Fruit fly (Drosophila melanogaster) whole organism, embryonic: Measurements from ENCODE around the gene Ctu2.

Experiments
- Ada2b ChIP-seq: fragments of 200-800 bp; sonication (Bioruptor generic); IDR thresholded peaks from 2 replicates; pipeline ENCODE4 v1.3.6; 2022; ENCODE audit warnings: missing biosample characterization, missing genetic modification characterization
- Adf1 ChIP-seq: fragments of 200-800 bp; sonication (Bioruptor generic); IDR thresholded peaks from 2 replicates; pipeline ENCODE4 v1.3.6; 2022; ENCODE audit warnings: missing biosample characterization, missing genetic modification characterization
- Aef1 ChIP-seq: fragments of 200-800 bp; sonication (Bioruptor generic); IDR thresholded peaks from 3 replicates; pipeline ENCODE4 v1.3.6; 2022; ENCODE audit warnings: missing biosample characterization, missing genetic modification characterization
- Atf3 ChIP-seq: fragments of 200-800 bp; sonication (Bioruptor generic); optimal IDR thresholded peaks from 3 replicates; lab custom pipeline; 2016; ENCODE audit warnings: missing biosample characterization, missing genetic modification characterization
- Atf6 ChIP-seq: fragments of 200-800 bp; sonication (Bioruptor generic); IDR thresholded peaks from 2 replicates; pipeline ENCODE4 v1.3.6; 2022; ENCODE audit warnings: missing biosample characterization, missing genetic modification characterization
- CG10979 ChIP-seq: fragments of 200-800 bp; sonication (Bioruptor generic); optimal IDR thresholded peaks from 2 replicates; lab custom pipeline; 2018; ENCODE audit warnings: missing biosample characterization, mild to moderate bottlenecking, missing genetic modification characterization, moderate library complexity
- CG11456 ChIP-seq: fragments of 200-800 bp; sonication (Bioruptor generic); IDR thresholded peaks from 3 replicates; pipeline ENCODE4 v1.3.6; 2022; ENCODE audit warnings: missing biosample characterization, missing genetic modification characterization
- CG11723 ChIP-seq: fragments of 200-800 bp; sonication (Bioruptor generic); optimal IDR thresholded peaks from 2 replicates; lab custom pipeline; 2017; ENCODE audit warnings: missing biosample characterization, mild to moderate bottlenecking, missing genetic modification characterization
- CG13287 ChIP-seq: fragments of 200-800 bp; sonication (Bioruptor generic); IDR thresholded peaks from 2 replicates; pipeline ENCODE4 v1.3.6; 2022; ENCODE audit warnings: missing biosample characterization, missing genetic modification characterization; ENCODE audit not compliant: partially characterized antibody
- CG16779 ChIP-seq: fragments of 200-800 bp; sonication (Bioruptor generic); IDR thresholded peaks from 2 replicates; pipeline ENCODE4 v1.3.6; 2022; ENCODE audit warnings: missing biosample characterization, missing genetic modification characterization
- CG16815 ChIP-seq: fragments of 200-800 bp; sonication (Bioruptor generic); optimal IDR thresholded peaks from 3 replicates; lab custom pipeline; 2017; ENCODE audit warnings: missing biosample characterization, mild to moderate bottlenecking, missing genetic modification characterization
- CG18262 ChIP-seq: fragments of 200-800 bp; optimal IDR thresholded peaks from 3 replicates; lab custom pipeline; 2019; ENCODE audit warnings: missing biosample characterization, mild to moderate bottlenecking, missing genetic modification characterization, moderate library complexity
- CG18764 ChIP-seq: fragments of 200-800 bp; sonication (Bioruptor generic); optimal IDR thresholded peaks from 3 replicates; lab custom pipeline; 2016; ENCODE audit warnings: missing biosample characterization, missing genetic modification characterization
- CG30431 ChIP-seq: fragments of 200-800 bp; sonication (Bioruptor generic); optimal IDR thresholded peaks from 2 replicates; lab custom pipeline; 2017; ENCODE audit warnings: missing biosample characterization, missing genetic modification characterization
- CG5180 ChIP-seq: fragments of 200-800 bp; sonication (Bioruptor generic); optimal IDR thresholded peaks from 3 replicates; lab custom pipeline; 2017; ENCODE audit warnings: missing biosample characterization, missing genetic modification characterization, mild to moderate bottlenecking, moderate library complexity, missing genetic modification reagents
- CG6813 ChIP-seq: fragments of 200-800 bp; sonication (Bioruptor generic); optimal IDR thresholded peaks from 2 replicates; lab custom pipeline; 2017; ENCODE audit warnings: missing biosample characterization, missing genetic modification characterization, mild to moderate bottlenecking, moderate library complexity, missing genetic modification reagents
- CG7357 ChIP-seq: fragments of 200-800 bp; sonication (Bioruptor generic); IDR thresholded peaks from 3 replicates; pipeline ENCODE4 v1.3.6; 2022; ENCODE audit warnings: missing biosample characterization, missing genetic modification characterization
- CG8281 ChIP-seq: fragments of 200-800 bp; sonication (Bioruptor generic); optimal IDR thresholded peaks from 2 replicates; lab custom pipeline; 2018; ENCODE audit warnings: missing biosample characterization, mild to moderate bottlenecking, missing genetic modification characterization, moderate library complexity
- CG8478 ChIP-seq: fragments of >200 bp; optimal IDR thresholded peaks from 2 replicates; lab custom pipeline; 2018
- CG8944 ChIP-seq: fragments of 200-800 bp; sonication (Bioruptor generic); optimal IDR thresholded peaks from 3 replicates; lab custom pipeline; 2016; ENCODE audit warnings: missing biosample characterization, missing genetic modification characterization
- CG9727 ChIP-seq: fragments of 200-800 bp; sonication (Bioruptor generic); optimal IDR thresholded peaks from 3 replicates; lab custom pipeline; 2017; ENCODE audit warnings: missing biosample characterization, mild to moderate bottlenecking, missing genetic modification characterization
- CkIIα-i1 ChIP-seq: fragments of 200-800 bp; sonication (Bioruptor generic); IDR thresholded peaks from 2 replicates; pipeline ENCODE4 v1.3.6; 2022; ENCODE audit warnings: missing biosample characterization, missing genetic modification characterization
- CoRest ChIP-seq: fragments of 200-800 bp; sonication (Bioruptor generic); optimal IDR thresholded peaks from 3 replicates; lab custom pipeline; 2018; ENCODE audit warnings: missing biosample characterization, mild to moderate bottlenecking, missing genetic modification characterization, moderate library complexity
- Dip2 ChIP-seq: fragments of 200-800 bp; sonication (Bioruptor generic); IDR thresholded peaks from 2 replicates; pipeline ENCODE4 v1.3.6; 2022; ENCODE audit warnings: missing biosample characterization, missing genetic modification characterization
- Drgx ChIP-seq: fragments of 200-800 bp; sonication (Bioruptor generic); IDR thresholded peaks from 2 replicates; pipeline ENCODE4 v1.3.6; 2022; ENCODE audit warnings: missing biosample characterization, missing genetic modification characterization
- Ets97D ChIP-seq: fragments of 200-800 bp; sonication (Bioruptor generic); optimal IDR thresholded peaks from 3 replicates; lab custom pipeline; 2016; ENCODE audit warnings: missing biosample characterization, missing genetic modification characterization
- HLH3B ChIP-seq: fragments of 200-800 bp; sonication (Bioruptor generic); IDR thresholded peaks from 2 replicates; pipeline ENCODE4 v1.3.6; 2022; ENCODE audit warnings: missing biosample characterization, missing genetic modification characterization
- MBD-R2 ChIP-seq: fragments of 200-800 bp; sonication (Bioruptor generic); IDR thresholded peaks from 2 replicates; pipeline ENCODE4 v1.3.6; 2022; ENCODE audit warnings: missing biosample characterization, missing genetic modification characterization
- Oli ChIP-seq: fragments of 200-800 bp; sonication (Bioruptor generic); optimal IDR thresholded peaks from 2 replicates; lab custom pipeline; 2018; ENCODE audit warnings: missing biosample characterization, mild to moderate bottlenecking, missing genetic modification characterization, moderate library complexity
- Opbp ChIP-seq: fragments of 200-800 bp; sonication (Bioruptor generic); IDR thresholded peaks from 3 replicates; pipeline ENCODE4 v1.3.6; 2022; ENCODE audit warnings: missing biosample characterization, missing genetic modification characterization; ENCODE audit not compliant: partially characterized antibody
- Poxn ChIP-seq: fragments of 200-800 bp; sonication (Bioruptor generic); IDR thresholded peaks from 2 replicates; pipeline ENCODE4 v1.3.6; 2022; ENCODE audit warnings: missing biosample characterization, missing genetic modification characterization
- Ptx1 ChIP-seq: fragments of 200-800 bp; sonication (Bioruptor generic); IDR thresholded peaks from 2 replicates; pipeline ENCODE4 v1.3.6; 2022; ENCODE audit warnings: missing biosample characterization, missing genetic modification characterization
- YL-1 ChIP-seq: fragments of 200-800 bp; sonication (Bioruptor generic); optimal IDR thresholded peaks from 3 replicates; lab custom pipeline; 2017; ENCODE audit warnings: missing biosample characterization, mild to moderate bottlenecking, missing genetic modification characterization
- ac ChIP-seq: fragments of 200-800 bp; sonication (Bioruptor generic); optimal IDR thresholded peaks from 3 replicates; lab custom pipeline; 2017; ENCODE audit warnings: missing biosample characterization, mild to moderate bottlenecking, missing genetic modification characterization
- bowl ChIP-seq: fragments of 200-800 bp; sonication (Bioruptor generic); IDR thresholded peaks from 2 replicates; pipeline ENCODE4 v1.3.6; 2022; ENCODE audit warnings: missing biosample characterization, missing genetic modification characterization
- cad ChIP-seq: fragments of >200 bp; optimal IDR thresholded peaks from 2 replicates; lab custom pipeline; 2017; ENCODE audit warnings: missing biosample characterization, missing genetic modification characterization
- cg ChIP-seq: fragments of 200-800 bp; sonication (Bioruptor generic); optimal IDR thresholded peaks from 3 replicates; lab custom pipeline; 2019; ENCODE audit warnings: missing biosample characterization, mild to moderate bottlenecking, missing genetic modification characterization, moderate library complexity
- crol ChIP-seq: fragments of 200-800 bp; sonication (Bioruptor generic); IDR thresholded peaks from 2 replicates; pipeline ENCODE4 v1.3.6; 2022; ENCODE audit warnings: missing biosample characterization, missing genetic modification characterization
- da ChIP-seq: fragments of 200-800 bp; sonication (Bioruptor generic); optimal IDR thresholded peaks from 2 replicates; lab custom pipeline; 2016; ENCODE audit warnings: missing biosample characterization, missing genetic modification characterization
- fru ChIP-seq: fragments of >200 bp; optimal IDR thresholded peaks from 2 replicates; lab custom pipeline; 2017
- ftz-f1 ChIP-seq: fragments of 200-800 bp; sonication (Bioruptor generic); optimal IDR thresholded peaks from 2 replicates; lab custom pipeline; 2016; ENCODE audit warnings: missing biosample characterization, missing genetic modification characterization
- gem ChIP-seq: fragments of 200-800 bp; sonication (Bioruptor generic); optimal IDR thresholded peaks from 2 replicates; lab custom pipeline; 2019; ENCODE audit warnings: missing biosample characterization, mild to moderate bottlenecking, missing genetic modification characterization, moderate library complexity
- gfzf ChIP-seq: fragments of 200-800 bp; sonication (Bioruptor generic); optimal IDR thresholded peaks from 2 replicates; lab custom pipeline; 2016; ENCODE audit warnings: missing biosample characterization, mild to moderate bottlenecking, missing genetic modification characterization, moderate library complexity
- hb ChIP-seq: fragments of 200-800 bp; sonication (Bioruptor generic); IDR thresholded peaks from 3 replicates; pipeline ENCODE4 v1.3.6; 2022; ENCODE audit warnings: missing biosample characterization, missing genetic modification characterization; ENCODE audit not compliant: partially characterized antibody
- hbn ChIP-seq: fragments of 200-800 bp; sonication (Bioruptor generic); IDR thresholded peaks from 2 replicates; pipeline ENCODE4 v1.3.6; 2022; ENCODE audit warnings: missing biosample characterization, missing genetic modification characterization; ENCODE audit not compliant: partially characterized antibody
- jing ChIP-seq: fragments of 200-800 bp; sonication (Bioruptor generic); optimal IDR thresholded peaks from 2 replicates; lab custom pipeline; 2018; ENCODE audit warnings: missing biosample characterization, mild to moderate bottlenecking, missing genetic modification characterization
- nau ChIP-seq: fragments of 200-800 bp; sonication (Bioruptor generic); optimal IDR thresholded peaks from 3 replicates; lab custom pipeline; 2017; ENCODE audit warnings: missing biosample characterization, mild to moderate bottlenecking, missing genetic modification characterization, missing genetic modification reagents
- nmo ChIP-seq: fragments of 200-800 bp; sonication (Bioruptor generic); optimal IDR thresholded peaks from 2 replicates; lab custom pipeline; 2018; ENCODE audit warnings: missing biosample characterization, mild to moderate bottlenecking, missing genetic modification characterization, moderate library complexity
- oc ChIP-seq: fragments of 200-800 bp; sonication (Bioruptor generic); optimal IDR thresholded peaks from 2 replicates; lab custom pipeline; 2018; ENCODE audit warnings: missing biosample characterization, mild to moderate bottlenecking, missing genetic modification characterization, moderate library complexity
- row ChIP-seq: fragments of 200-800 bp; sonication (Bioruptor generic); IDR thresholded peaks from 3 replicates; pipeline ENCODE4 v1.3.6; 2022; ENCODE audit warnings: missing biosample characterization, missing genetic modification characterization
- tin ChIP-seq: fragments of 200-800 bp; sonication (Bioruptor generic); optimal IDR thresholded peaks from 3 replicates; lab custom pipeline; 2016; ENCODE audit warnings: missing biosample characterization, missing genetic modification characterization
- trem ChIP-seq: fragments of 200-800 bp; optimal IDR thresholded peaks from 3 replicates; lab custom pipeline; 2019; ENCODE audit warnings: missing biosample characterization, mild to moderate bottlenecking, missing genetic modification characterization, moderate library complexity

Ctu2 gene

DNA sequence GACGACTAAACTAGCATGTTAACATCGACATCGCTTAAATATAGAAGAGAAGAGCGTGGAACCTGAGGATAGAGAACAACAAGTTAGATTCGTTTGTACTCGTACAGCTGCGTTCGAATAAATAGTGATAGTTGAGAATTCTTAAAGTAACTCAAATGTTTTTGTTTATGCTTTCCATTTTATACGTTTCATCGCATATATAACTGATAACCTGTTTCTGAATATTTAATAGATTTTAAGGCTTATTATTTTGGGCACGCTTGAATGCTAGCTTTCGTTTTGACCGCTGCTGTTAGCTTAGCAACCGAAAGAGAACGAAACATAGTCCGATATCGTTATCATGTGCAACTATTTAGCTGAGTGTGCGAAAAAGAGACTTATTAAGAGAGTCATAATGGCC lies 35.3 kb upstream of the Ctu2 start (continued):
- TF ChIP-seq CG8944 (GFP tag; lab: Kevin White, UChicago): peak; percentile 87
- no peak for TF ChIP-seq gfzf (GFP tag; lab: Kevin White, UChicago)
- peak; percentile 91 for TF ChIP-seq nmo (GFP tag; lab: Kevin White, UChicago)
- TF ChIP-seq CG13287 (GFP tag; lab: Robert Waterston, UW): peak; percentile 58; the same call in 1 of the 2 replicates
- TF ChIP-seq Oli (tag; lab: Kevin White, UChicago): peak; percentile 92
- peak; percentile 98 for TF ChIP-seq MBD-R2 (GFP tag; lab: Robert Waterston, UW)
- no peak for TF ChIP-seq nau (GFP tag; lab: Kevin White, UChicago)
- peak; percentile 50 for TF ChIP-seq trem (tag; lab: Kevin White, UChicago)
- no peak for TF ChIP-seq CG8478 (lab: Kevin White, UChicago)
- TF ChIP-seq tin: peak; percentile 90
- peak; percentile 97 for TF ChIP-seq Ada2b (GFP tag; lab: Robert Waterston, UW)
- TF ChIP-seq Dip2 (GFP tag; lab: Robert Waterston, UW): peak; percentile 21; the same call in 1 of the 2 replicates
- no peak for TF ChIP-seq cg
- peak; percentile 95 for TF ChIP-seq CG9727
- TF ChIP-seq ac (GFP tag; lab: Kevin White, UChicago): peak; percentile 23
- peak; percentile 83 for TF ChIP-seq oc (tag; lab: Kevin White, UChicago)
- TF ChIP-seq CG10979 (tag; lab: Kevin White, UChicago): peak; percentile 78
- TF ChIP-seq CoRest (tag; lab: Kevin White, UChicago): peak; percentile 96
- no peak for TF ChIP-seq CG5180 (GFP tag; lab: Kevin White, UChicago)
- no peak for TF ChIP-seq hbn
- peak; percentile 85 for TF ChIP-seq Atf3 (GFP tag; lab: Kevin White, UChicago)
- peak; percentile 95 for TF ChIP-seq CG6813 (GFP tag; lab: Kevin White, UChicago)
- peak; percentile 87 for TF ChIP-seq CG11723 (GFP tag; lab: Kevin White, UChicago)
- TF ChIP-seq Drgx: peak; percentile 99
- peak; percentile 88 for TF ChIP-seq CG7357 (GFP tag; lab: Robert Waterston, UW)
- TF ChIP-seq CG18262 (tag; lab: Kevin White, UChicago): peak; percentile 83
- TF ChIP-seq HLH3B (GFP tag; lab: Robert Waterston, UW): peak; percentile 95
- peak; percentile 70 for TF ChIP-seq CG30431 (GFP tag; lab: Kevin White, UChicago)
- peak; percentile 96 for TF ChIP-seq Poxn (GFP tag; lab: Robert Waterston, UW)
- peak; percentile 59 for TF ChIP-seq ftz-f1 (GFP tag; lab: Kevin White, UChicago)
- peak; percentile 84 for TF ChIP-seq Ets97D
- TF ChIP-seq CkIIα-i1 (GFP tag; lab: Robert Waterston, UW): peak; percentile 83
- TF ChIP-seq da: peak; percentile 78
- no peak for TF ChIP-seq fru
- TF ChIP-seq row: peak; percentile 98
- TF ChIP-seq CG18764: peak; percentile 79
- peak; percentile 80 for TF ChIP-seq CG8281 (tag; lab: Kevin White, UChicago)
- TF ChIP-seq gem: peak; percentile 97
- peak; percentile 77; the same call in 1 of the 2 replicates for TF ChIP-seq bowl (GFP tag; lab: Robert Waterston, UW)
- TF ChIP-seq CG11456 (GFP tag; lab: Robert Waterston, UW): peak; percentile 98
- no peak for TF ChIP-seq Opbp (GFP tag; lab: Robert Waterston, UW)
- TF ChIP-seq CG16815 (GFP tag; lab: Kevin White, UChicago): peak; percentile 85
- peak; percentile 98 for TF ChIP-seq CG16779 (GFP tag; lab: Robert Waterston, UW)
- peak; percentile 96 for TF ChIP-seq Aef1 (GFP tag; lab: Robert Waterston, UW)
- TF ChIP-seq hb (GFP tag; lab: Robert Waterston, UW): no peak
- TF ChIP-seq Adf1 (GFP tag; lab: Robert Waterston, UW): peak; percentile 90
- peak; percentile 67 for TF ChIP-seq jing (GFP tag; lab: Kevin White, UChicago)
- peak; percentile 74 for TF ChIP-seq YL-1 (GFP tag; lab: Kevin White, UChicago)
- peak; percentile 46; the same call in 1 of the 2 replicates for TF ChIP-seq crol
- TF ChIP-seq Atf6: peak; percentile 99
- peak; percentile 97 for TF ChIP-seq Ptx1
- TF ChIP-seq cad (GFP tag; lab: Kevin White, UChicago): no peak
